Fruit fly (Drosophila melanogaster) whole organism, embryonic: ENCODE results near the gene rols.

Experiments
- B-H1 ChIP-seq: fragments of 200-800 bp; sonication (Bioruptor generic); IDR thresholded peaks from 3 replicates; pipeline ENCODE4 v1.3.6; 2022; ENCODE audit warnings: missing biosample characterization, missing genetic modification characterization
- CG12942 ChIP-seq: fragments of 200-800 bp; sonication (Bioruptor generic); optimal IDR thresholded peaks from 3 replicates; lab custom pipeline; 2016; ENCODE audit warnings: missing biosample characterization, missing genetic modification characterization
- CG1529 ChIP-seq: fragments of 200-800 bp; sonication (Bioruptor generic); optimal IDR thresholded peaks from 3 replicates; lab custom pipeline; 2018; ENCODE audit warnings: missing biosample characterization, missing genetic modification characterization
- CG16779 ChIP-seq: fragments of 200-800 bp; sonication (Bioruptor generic); IDR thresholded peaks from 2 replicates; pipeline ENCODE4 v1.3.6; 2022; ENCODE audit warnings: missing biosample characterization, missing genetic modification characterization
- CG8478 ChIP-seq: fragments of >200 bp; optimal IDR thresholded peaks from 2 replicates; lab custom pipeline; 2018
- Drgx ChIP-seq: fragments of 200-800 bp; sonication (Bioruptor generic); IDR thresholded peaks from 2 replicates; pipeline ENCODE4 v1.3.6; 2022; ENCODE audit warnings: missing biosample characterization, missing genetic modification characterization
- Six4 ChIP-seq: fragments of 200-800 bp; sonication (Bioruptor generic); optimal IDR thresholded peaks from 2 replicates; lab custom pipeline; 2016; ENCODE audit warnings: missing biosample characterization, missing genetic modification characterization
- eyg ChIP-seq: fragments of 200-800 bp; sonication (Bioruptor generic); optimal IDR thresholded peaks from 3 replicates; lab custom pipeline; 2016; ENCODE audit warnings: missing biosample characterization, missing genetic modification characterization
- fru ChIP-seq: fragments of >200 bp; optimal IDR thresholded peaks from 2 replicates; lab custom pipeline; 2017
- pum ChIP-seq: fragments of 200-800 bp; sonication (Bioruptor generic); optimal IDR thresholded peaks from 2 replicates; lab custom pipeline; 2016; ENCODE audit warnings: missing biosample characterization, missing genetic modification characterization
- seq ChIP-seq: fragments of 200-800 bp; sonication (Bioruptor generic); IDR thresholded peaks from 2 replicates; pipeline ENCODE4 v1.3.6; 2022; ENCODE audit warnings: missing biosample characterization, missing genetic modification characterization
- ttk ChIP-seq: fragments of 200-800 bp; sonication (Bioruptor generic); IDR thresholded peaks from 2 replicates; pipeline ENCODE4 v2.1.2; 2022; ENCODE audit warnings: missing biosample characterization, missing genetic modification characterization

dm6 chr3L:12072388-12072787, 7.7 kb upstream of the rols start:
- TF ChIP-seq B-H1 (no peak), CG12942 (GFP tag; lab: Kevin White, UChicago) (no peak), CG16779 (GFP tag; lab: Robert Waterston, UW) (no peak), eyg (no peak), CG8478 (lab: Kevin White, UChicago) (no peak), CG1529 (GFP tag; lab: Kevin White, UChicago) (no peak), pum (GFP tag; lab: Kevin White, UChicago) (no peak), Six4 (GFP tag; lab: Kevin White, UChicago) (no peak), ttk (GFP tag; lab: Robert Waterston, UW) (no peak), Drgx (peak; percentile 82), fru (lab: Kevin White, UChicago) (no peak), seq (no peak)
